Fruit fly (Drosophila melanogaster): ENCODE results near the gene dpr17.

DNA sequence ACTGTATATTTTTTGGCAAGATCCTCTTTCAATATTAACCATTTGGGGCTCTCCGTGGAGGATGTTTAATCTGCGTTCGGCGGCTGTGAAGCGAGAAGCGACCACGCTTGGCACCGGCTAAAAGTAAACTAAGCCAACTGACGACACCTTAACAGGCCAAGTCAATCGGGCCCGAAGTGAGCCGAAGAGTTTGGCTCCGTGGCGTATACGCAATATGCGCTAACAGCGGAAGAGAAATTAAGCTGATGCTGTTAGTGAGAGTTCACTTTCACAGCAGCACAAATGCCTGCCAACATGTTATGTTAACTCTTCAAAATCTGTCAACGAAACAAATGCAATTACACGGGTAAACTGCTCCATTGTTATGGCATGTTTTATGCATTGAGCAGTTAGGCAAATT is 63.8 kb downstream of the dpr17 start, which contains the start of gene dpr15:
- TF ChIP-seq fd96Ca (GFP tag; IDR thresholded peaks at IDR 0.05) (no peak), D1 (tag; optimal IDR thresholded peaks at IDR 0.05) (no peak)
